Worm (Caenorhabditis elegans) whole organism, L3 larva: ENCODE measurements around the gene frpr-4.

Source experiments
- R02D3.7 ChIP-seq: fragments of 150-350 bp; optimal IDR thresholded peaks from 2 replicates; lab custom pipeline; 2014; ENCODE audit warnings: missing biosample characterization, missing genetic modification characterization
- ZK546.5 ChIP-seq: sonication (generic microtip); optimal IDR thresholded peaks from 2 replicates; lab custom pipeline; 2017; ENCODE audit warnings: missing biosample characterization, missing genetic modification characterization
- aly-2 ChIP-seq: fragments of 150-350 bp; optimal IDR thresholded peaks from 2 replicates; lab custom pipeline; 2014; ENCODE audit warnings: missing biosample characterization, missing genetic modification characterization
- ama-1 ChIP-seq: fragments of 150-350 bp; optimal IDR thresholded peaks from 2 replicates; lab custom pipeline; 2018
- ceh-16 ChIP-seq: sonication (generic microtip); optimal IDR thresholded peaks from 2 replicates; lab custom pipeline; 2017; ENCODE audit warnings: missing biosample characterization, missing genetic modification characterization
- ceh-28 ChIP-seq: fragments of 150-350 bp; optimal IDR thresholded peaks from 2 replicates; lab custom pipeline; 2014; ENCODE audit warnings: missing biosample characterization, missing genetic modification reagents, missing genetic modification characterization
- ceh-82 ChIP-seq: fragments of 150-350 bp; optimal IDR thresholded peaks from 2 replicates; lab custom pipeline; 2014; ENCODE audit warnings: missing biosample characterization, missing genetic modification characterization
- ceh-9 ChIP-seq: sonication (generic microtip); optimal IDR thresholded peaks from 2 replicates; lab custom pipeline; 2018; ENCODE audit warnings: missing biosample characterization, missing genetic modification characterization
- daf-12 ChIP-seq: fragments of 150-350 bp; optimal IDR thresholded peaks from 2 replicates; lab custom pipeline; 2014; ENCODE audit warnings: missing biosample characterization, missing genetic modification reagents, missing genetic modification characterization
- egl-27 ChIP-seq: sonication (generic microtip); optimal IDR thresholded peaks from 4 replicates; lab custom pipeline; 2017; ENCODE audit warnings: missing biosample characterization, missing genetic modification reagents, missing genetic modification characterization
- egl-5 ChIP-seq: fragments of 150-350 bp; optimal IDR thresholded peaks from 2 replicates; lab custom pipeline; 2017; ENCODE audit warnings: missing biosample characterization, missing genetic modification reagents, missing genetic modification characterization, inconsistent platforms
- elt-1 ChIP-seq: fragments of 150-350 bp; optimal IDR thresholded peaks from 2 replicates; lab custom pipeline; 2014; ENCODE audit warnings: missing biosample characterization, missing genetic modification characterization
- elt-2 ChIP-seq: sonication (generic microtip); optimal IDR thresholded peaks from 2 replicates; lab custom pipeline; 2016; ENCODE audit warnings: missing genetic modification reagents, mild to moderate bottlenecking, missing genetic modification characterization, missing compliant biosample characterization
- eor-1 ChIP-seq, 2 experiments: fragments of 150-350 bp; optimal IDR thresholded peaks; 2 replicates each; lab custom pipeline; 2014 to 2018; ENCODE audit warnings: missing biosample characterization in 2 of 2, missing genetic modification characterization in 2 of 2
- fkh-2 ChIP-seq: fragments of 150-350 bp; optimal IDR thresholded peaks from 2 replicates; lab custom pipeline; 2014; ENCODE audit warnings: missing biosample characterization, missing genetic modification reagents, missing genetic modification characterization
- jun-1 ChIP-seq: fragments of 150-350 bp; optimal IDR thresholded peaks from 2 replicates; lab custom pipeline; 2014; ENCODE audit warnings: missing biosample characterization, missing genetic modification reagents, missing genetic modification characterization
- lin-15B ChIP-seq: fragments of 150-350 bp; optimal IDR thresholded peaks from 2 replicates; lab custom pipeline; 2014; ENCODE audit warnings: missing biosample characterization, missing genetic modification characterization
- mdl-1 ChIP-seq: fragments of 150-350 bp; optimal IDR thresholded peaks from 2 replicates; lab custom pipeline; 2014; ENCODE audit warnings: missing biosample characterization, missing genetic modification characterization
- mml-1 ChIP-seq: fragments of 150-350 bp; sonication (generic microtip); optimal IDR thresholded peaks from 3 replicates; lab custom pipeline; 2014; ENCODE audit warnings: missing biosample characterization, missing genetic modification characterization
- nfya-1 ChIP-seq: sonication (generic microtip); optimal IDR thresholded peaks from 2 replicates; lab custom pipeline; 2017; ENCODE audit warnings: missing genetic modification characterization, mild to moderate bottlenecking, missing compliant biosample characterization, antibody characterized with exemption, moderate library complexity; ENCODE audit not compliant: insufficient read depth
- nhr-11 ChIP-seq: fragments of 150-350 bp; optimal IDR thresholded peaks from 2 replicates; lab custom pipeline; 2014; ENCODE audit warnings: missing biosample characterization, missing genetic modification characterization
- nhr-23 ChIP-seq: fragments of 150-350 bp; optimal IDR thresholded peaks from 2 replicates; lab custom pipeline; 2014; ENCODE audit warnings: missing biosample characterization, missing genetic modification reagents, missing genetic modification characterization
- nhr-237 ChIP-seq: fragments of 150-350 bp; optimal IDR thresholded peaks from 2 replicates; lab custom pipeline; 2014; ENCODE audit warnings: missing biosample characterization, missing genetic modification characterization
- nhr-25 ChIP-seq: sonication (generic microtip); optimal IDR thresholded peaks from 2 replicates; lab custom pipeline; 2017; ENCODE audit warnings: missing biosample characterization, missing genetic modification characterization
- nhr-28 ChIP-seq: fragments of 150-350 bp; optimal IDR thresholded peaks from 2 replicates; lab custom pipeline; 2014; ENCODE audit warnings: missing biosample characterization, missing genetic modification characterization
- nhr-43 ChIP-seq: sonication (generic microtip); optimal IDR thresholded peaks from 2 replicates; lab custom pipeline; 2016; ENCODE audit warnings: mild to moderate bottlenecking, missing genetic modification characterization, missing compliant biosample characterization; ENCODE audit not compliant: poor library complexity, severe bottlenecking
- nhr-67 ChIP-seq: fragments of 150-350 bp; optimal IDR thresholded peaks from 2 replicates; lab custom pipeline; 2014; ENCODE audit warnings: missing biosample characterization, missing genetic modification characterization
- nhr-77 ChIP-seq: fragments of 150-350 bp; optimal IDR thresholded peaks from 2 replicates; lab custom pipeline; 2014; ENCODE audit warnings: missing biosample characterization, missing genetic modification characterization
- pha-4 ChIP-seq: fragments of 150-350 bp; optimal IDR thresholded peaks from 2 replicates; lab custom pipeline; 2014; ENCODE audit warnings: missing biosample characterization, missing genetic modification reagents, missing genetic modification characterization
- pqm-1 ChIP-seq: fragments of 150-350 bp; optimal IDR thresholded peaks from 2 replicates; lab custom pipeline; 2017; ENCODE audit warnings: missing biosample characterization, missing genetic modification characterization, inconsistent platforms
- skn-1 ChIP-seq: fragments of 150-350 bp; optimal IDR thresholded peaks from 2 replicates; lab custom pipeline; 2014; ENCODE audit warnings: missing biosample characterization, missing genetic modification characterization
- tbx-2 ChIP-seq: sonication (generic microtip); optimal IDR thresholded peaks from 2 replicates; lab custom pipeline; 2016; ENCODE audit warnings: mild to moderate bottlenecking, missing genetic modification characterization, missing compliant biosample characterization
- unc-39 ChIP-seq: sonication (generic microtip); optimal IDR thresholded peaks from 4 replicates; lab custom pipeline; 2017; ENCODE audit warnings: missing biosample characterization, missing genetic modification characterization
- unc-62 ChIP-seq: fragments of 150-350 bp; sonication (generic microtip); optimal IDR thresholded peaks from 4 replicates; lab custom pipeline; 2014; ENCODE audit warnings: missing biosample characterization, missing genetic modification reagents, missing genetic modification characterization
- ztf-4 ChIP-seq: fragments of 150-350 bp; optimal IDR thresholded peaks from 2 replicates; lab custom pipeline; 2014; ENCODE audit warnings: missing biosample characterization, missing genetic modification characterization

frpr-4 gene

DNA sequence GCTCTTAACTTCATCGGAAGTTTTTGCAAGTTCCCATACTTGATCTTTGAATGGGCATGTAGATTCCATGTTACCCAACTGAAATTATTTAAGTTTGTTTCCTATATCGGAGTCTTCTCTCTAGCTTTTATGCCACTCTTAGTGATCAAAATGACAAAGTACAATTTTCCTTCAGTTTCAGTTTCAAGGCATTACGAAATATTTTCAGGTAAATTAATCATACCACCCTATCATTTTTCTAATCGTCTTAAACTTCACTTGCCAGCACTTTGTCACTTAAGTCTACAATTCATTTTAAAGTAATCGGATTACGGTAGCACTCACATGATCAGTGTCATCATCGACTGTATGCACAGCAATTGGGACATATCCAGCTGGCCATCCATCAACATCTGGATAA lies 20.6 kb downstream of the frpr-4 start:
- peak; percentile 57 for TF ChIP-seq pqm-1 (tag; lab: Kevin White, UChicago)
- TF ChIP-seq elt-2 (tag; lab: Kevin White, UChicago) = peak; percentile 84
- no peak for TF ChIP-seq mml-1 (tag; lab: Kevin White, UChicago)
- TF ChIP-seq ZK546.5 (tag; lab: Kevin White, UChicago) = no peak
- TF ChIP-seq ztf-4 (tag; lab: Kevin White, UChicago) = no peak
- no peak for TF ChIP-seq unc-39

DNA sequence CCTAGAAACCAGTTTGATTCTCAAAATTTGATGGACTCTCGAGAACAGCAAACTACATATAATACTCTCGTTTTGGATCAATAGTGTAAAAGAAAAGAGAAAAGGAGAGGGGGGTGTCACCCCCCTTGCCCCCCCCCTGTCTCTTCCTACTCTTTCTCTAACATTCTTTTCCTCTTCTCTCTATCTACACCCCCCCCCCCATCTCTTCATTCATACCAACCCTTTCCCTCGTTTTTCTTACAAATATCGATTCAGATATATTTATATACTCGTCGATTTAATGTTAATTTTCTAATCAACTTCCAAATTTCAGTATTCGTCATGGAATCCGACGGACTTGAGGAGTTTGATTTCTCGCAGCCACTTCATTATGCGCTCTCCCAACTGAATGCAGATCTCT lies 24.2 kb downstream of the frpr-4 start, which contains the start of gene EGAP2.1:
EGAP2.1 (plus strand) TSS at position 301 of the 400 bp plus-strand sequence.
- TF ChIP-seq aly-2 (tag; lab: Kevin White, UChicago) (no peak), pqm-1 (tag; lab: Kevin White, UChicago) (no peak), ztf-4 (tag; lab: Kevin White, UChicago) (no peak), egl-5 (tag; lab: Kevin White, UChicago) (no peak)

DNA sequence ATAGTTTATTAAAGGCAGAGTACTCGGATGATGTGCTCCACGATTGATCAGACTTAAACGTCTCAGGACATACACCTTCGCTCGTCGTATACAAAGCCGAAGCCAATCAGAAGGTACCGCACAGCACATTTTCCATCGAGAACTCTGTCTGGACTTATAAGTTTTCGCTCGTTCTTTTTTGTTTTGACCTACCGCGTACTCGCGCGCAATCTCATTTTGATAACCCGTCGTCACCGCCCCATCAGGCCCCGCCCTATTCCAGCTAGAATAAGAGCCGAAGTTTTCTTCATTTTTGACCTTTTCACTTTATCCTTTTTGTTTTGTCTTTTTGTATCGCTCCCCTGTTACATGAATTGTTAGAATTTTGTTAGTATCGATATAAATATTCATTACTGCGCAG lies 25.7 kb downstream of the frpr-4 start, which contains the start of gene EGAP2.2:
EGAP2.2 (plus strand) TSS at position 301 of the 400 bp plus-strand sequence.
- TF ChIP-seq nfya-1 (tag; lab: Kevin White, UChicago) (no peak), R02D3.7 (no peak), lin-15B (no peak), egl-27 (no peak), nhr-28 (tag; lab: Kevin White, UChicago) (no peak)

DNA sequence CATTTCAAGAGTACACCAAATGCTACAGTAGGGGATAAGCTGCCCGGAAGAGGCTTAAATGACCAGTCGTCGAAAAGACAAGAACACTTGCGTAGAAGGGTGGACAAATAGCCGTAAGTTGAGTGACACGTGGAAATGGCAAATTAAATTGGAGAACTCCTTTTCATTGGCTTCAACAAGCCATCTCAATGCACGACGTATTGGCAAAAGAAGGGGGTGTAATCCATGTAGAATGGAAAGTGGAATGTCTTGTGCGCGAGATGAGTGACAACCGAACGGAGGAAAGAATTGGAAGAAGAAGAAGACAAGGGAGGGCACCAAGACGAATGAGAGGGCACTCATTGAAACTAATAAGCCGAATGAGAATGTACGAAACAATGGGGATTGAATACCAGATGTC lies 26.7 kb downstream of the frpr-4 start:
- TF ChIP-seq lin-15B = no peak
- TF ChIP-seq nhr-25 (tag; lab: Kevin White, UChicago) = no peak
- no peak for TF ChIP-seq mdl-1 (tag; lab: Kevin White, UChicago)
- TF ChIP-seq, all 47 proteins: peak for 0

DNA sequence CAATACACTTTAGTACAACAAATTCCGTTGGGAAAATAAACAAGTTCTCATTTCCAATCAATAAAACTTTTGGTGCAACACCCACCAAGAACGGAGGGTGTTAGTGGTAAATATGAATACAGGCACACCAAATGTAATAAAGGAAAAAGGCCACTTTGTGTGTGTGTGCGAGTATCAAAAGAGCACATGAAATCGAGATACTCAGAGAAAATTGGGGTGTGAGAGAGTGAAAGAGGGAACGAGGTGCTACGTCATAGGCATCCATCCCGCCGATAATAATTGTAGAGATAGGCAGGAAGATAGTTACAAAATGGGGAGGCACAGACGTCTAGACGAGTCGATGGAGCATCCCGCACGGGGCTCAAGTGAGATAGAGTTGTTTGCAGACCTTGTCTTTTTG lies 27.6 kb downstream of the frpr-4 start:
- TF ChIP-seq tbx-2 (tag; lab: Kevin White, UChicago) (no peak), nhr-11 (tag; lab: Kevin White, UChicago) (no peak), nhr-25 (tag; lab: Kevin White, UChicago) (no peak), ceh-9 (tag; lab: Kevin White, UChicago) (no peak), unc-62 (no peak), ama-1 (no peak), jun-1 (tag; lab: Kevin White, UChicago) (peak; percentile 11), egl-5 (tag; lab: Kevin White, UChicago) (no peak), aly-2 (tag; lab: Kevin White, UChicago) (no peak), elt-2 (tag; lab: Kevin White, UChicago) (peak; percentile 91), nhr-77 (tag; lab: Kevin White, UChicago) (no peak), ceh-28 (tag; lab: Kevin White, UChicago) (peak; percentile 50), lin-15B (no peak), mdl-1 (tag; lab: Kevin White, UChicago) (no peak), nhr-23 (tag; lab: Kevin White, UChicago) (no peak), ztf-4 (tag; lab: Kevin White, UChicago) (no peak), ceh-82 (no peak), nhr-67 (no peak), elt-1 (tag; lab: Kevin White, UChicago) (no peak), pha-4 (tag; lab: Kevin White, UChicago) (peak; percentile 82), ceh-16 (tag; lab: Kevin White, UChicago) (no peak), eor-1 (tag; optimal IDR thresholded peaks at IDR 0.05; lab: Kevin White, UChicago) (no peak), nhr-43 (tag; lab: Kevin White, UChicago) (no peak), daf-12 (tag; lab: Kevin White, UChicago) (no peak), nfya-1 (tag; lab: Kevin White, UChicago) (peak; percentile 26), unc-39 (no peak), pqm-1 (tag; lab: Kevin White, UChicago) (peak; percentile 25), nhr-237 (tag; lab: Kevin White, UChicago) (no peak), skn-1 (tag; lab: Kevin White, UChicago) (no peak), fkh-2 (tag; lab: Kevin White, UChicago) (no peak)
